Worm (Caenorhabditis elegans) whole organism, late embryonic: ENCODE results near the gene cyp-33C1.

Experiments used
- ceh-6 ChIP-seq: fragments of 200-800 bp; sonication (Bioruptor generic); optimal IDR thresholded peaks from 2 replicates; lab custom pipeline; 2018; ENCODE audit warnings: mild to moderate bottlenecking, missing genetic modification characterization, missing compliant biosample characterization
- fkh-10 ChIP-seq: fragments of 150-350 bp; optimal IDR thresholded peaks from 2 replicates; lab custom pipeline; 2014; ENCODE audit warnings: missing biosample characterization, missing genetic modification reagents, missing genetic modification characterization
- hlh-13 ChIP-seq: fragments of 200-800 bp; sonication (Bioruptor generic); optimal IDR thresholded peaks from 2 replicates; lab custom pipeline; 2018; ENCODE audit warnings: mild to moderate bottlenecking, missing genetic modification characterization, missing compliant biosample characterization
- nfya-1 ChIP-seq: sonication (generic microtip); optimal IDR thresholded peaks from 2 replicates; lab custom pipeline; 2017; ENCODE audit warnings: missing genetic modification characterization, mild to moderate bottlenecking, missing compliant biosample characterization, antibody characterized with exemption, moderate library complexity
- pha-4 ChIP-seq: fragments of 150-350 bp; optimal IDR thresholded peaks from 2 replicates; lab custom pipeline; 2018; ENCODE audit warnings: missing biosample characterization, missing genetic modification reagents, missing genetic modification characterization
- pqm-1 ChIP-seq: sonication (generic microtip); optimal IDR thresholded peaks from 2 replicates; lab custom pipeline; 2016; ENCODE audit warnings: missing genetic modification characterization, missing compliant biosample characterization
- ref-2 ChIP-seq: sonication (generic microtip); optimal IDR thresholded peaks from 2 replicates; lab custom pipeline; 2016; ENCODE audit warnings: missing genetic modification characterization, missing compliant biosample characterization
- rnt-1 ChIP-seq: sonication (generic microtip); optimal IDR thresholded peaks from 2 replicates; lab custom pipeline; 2016; ENCODE audit warnings: missing genetic modification characterization, missing compliant biosample characterization

- TF ChIP-seq ceh-6 (GFP tag; lab: Kevin White, UChicago) (no peak), pqm-1 (tag; lab: Kevin White, UChicago) (no peak), fkh-10 (GFP tag; lab: Kevin White, UChicago) (no peak), pha-4 (tag; lab: Kevin White, UChicago) (no peak), ref-2 (tag; lab: Kevin White, UChicago) (no peak), hlh-13 (no peak), nfya-1 (tag; lab: Kevin White, UChicago) (no peak), rnt-1 (tag; lab: Kevin White, UChicago) (no peak)
Measured at ce11 chrV:2215352-2215751, 36.0 kb downstream of the cyp-33C1 start, which contains the start of gene nstp-8.
